Worm (Caenorhabditis elegans) whole organism, L3 larva: ENCODE data around the gene F19C6.2.
A peak's percentile ranks its signal among the peaks of the same experiment; 100 is the strongest.

Experiments
- R02D3.7 ChIP-seq: fragments of 150-350 bp; optimal IDR thresholded peaks from 2 replicates; lab custom pipeline; 2014; ENCODE audit warnings: missing biosample characterization, missing genetic modification characterization
- ZK546.5 ChIP-seq: sonication (generic microtip); optimal IDR thresholded peaks from 2 replicates; lab custom pipeline; 2017; ENCODE audit warnings: missing biosample characterization, missing genetic modification characterization
- ama-1 ChIP-seq: fragments of 150-350 bp; optimal IDR thresholded peaks from 2 replicates; lab custom pipeline; 2018
- ceh-28 ChIP-seq: fragments of 150-350 bp; optimal IDR thresholded peaks from 2 replicates; lab custom pipeline; 2014; ENCODE audit warnings: missing biosample characterization, missing genetic modification reagents, missing genetic modification characterization
- ceh-82 ChIP-seq: fragments of 150-350 bp; optimal IDR thresholded peaks from 2 replicates; lab custom pipeline; 2014; ENCODE audit warnings: missing biosample characterization, missing genetic modification characterization
- ceh-9 ChIP-seq: sonication (generic microtip); optimal IDR thresholded peaks from 2 replicates; lab custom pipeline; 2018; ENCODE audit warnings: missing biosample characterization, missing genetic modification characterization
- daf-12 ChIP-seq: fragments of 150-350 bp; optimal IDR thresholded peaks from 2 replicates; lab custom pipeline; 2014; ENCODE audit warnings: missing biosample characterization, missing genetic modification reagents, missing genetic modification characterization
- egl-27 ChIP-seq: sonication (generic microtip); optimal IDR thresholded peaks from 4 replicates; lab custom pipeline; 2017; ENCODE audit warnings: missing biosample characterization, missing genetic modification reagents, missing genetic modification characterization
- egl-5 ChIP-seq: fragments of 150-350 bp; optimal IDR thresholded peaks from 2 replicates; lab custom pipeline; 2017; ENCODE audit warnings: missing biosample characterization, missing genetic modification reagents, missing genetic modification characterization, inconsistent platforms
- elt-1 ChIP-seq: fragments of 150-350 bp; optimal IDR thresholded peaks from 2 replicates; lab custom pipeline; 2014; ENCODE audit warnings: missing biosample characterization, missing genetic modification characterization
- elt-2 ChIP-seq: sonication (generic microtip); optimal IDR thresholded peaks from 2 replicates; lab custom pipeline; 2016; ENCODE audit warnings: missing genetic modification reagents, mild to moderate bottlenecking, missing genetic modification characterization, missing compliant biosample characterization
- elt-3 ChIP-seq, 3 experiments: fragments of 150-350 bp in 1 of 3; sonication (generic microtip) in 2 of 3; optimal IDR thresholded peaks; 2 replicates in 2 of 3; 4 replicates in 1 of 3; lab custom pipeline; 2014 to 2017; ENCODE audit warnings: missing biosample characterization in 3 of 3, missing genetic modification characterization in 3 of 3
- eor-1 ChIP-seq, 2 experiments: fragments of 150-350 bp; optimal IDR thresholded peaks; 2 replicates each; lab custom pipeline; 2014 to 2018; ENCODE audit warnings: missing biosample characterization in 2 of 2, missing genetic modification characterization in 2 of 2
- fkh-10 ChIP-seq: sonication (generic microtip); optimal IDR thresholded peaks from 2 replicates; lab custom pipeline; 2017; ENCODE audit warnings: missing biosample characterization, missing genetic modification reagents, missing genetic modification characterization
- fkh-2 ChIP-seq: fragments of 150-350 bp; optimal IDR thresholded peaks from 2 replicates; lab custom pipeline; 2014; ENCODE audit warnings: missing biosample characterization, missing genetic modification reagents, missing genetic modification characterization
- fos-1 ChIP-seq: fragments of 150-350 bp; optimal IDR thresholded peaks from 2 replicates; lab custom pipeline; 2014; ENCODE audit warnings: missing biosample characterization, missing genetic modification characterization
- jun-1 ChIP-seq: fragments of 150-350 bp; optimal IDR thresholded peaks from 2 replicates; lab custom pipeline; 2014; ENCODE audit warnings: missing biosample characterization, missing genetic modification reagents, missing genetic modification characterization
- lin-15B ChIP-seq: fragments of 150-350 bp; optimal IDR thresholded peaks from 2 replicates; lab custom pipeline; 2014; ENCODE audit warnings: missing biosample characterization, missing genetic modification characterization
- lin-39 ChIP-seq: fragments of 150-350 bp; optimal IDR thresholded peaks from 2 replicates; lab custom pipeline; 2018; ENCODE audit warnings: missing biosample characterization, missing genetic modification reagents, missing genetic modification characterization
- lsy-12 ChIP-seq: sonication (generic microtip); optimal IDR thresholded peaks from 2 replicates; lab custom pipeline; 2016; ENCODE audit warnings: mild to moderate bottlenecking, missing genetic modification characterization, missing compliant biosample characterization
- mdl-1 ChIP-seq: fragments of 150-350 bp; optimal IDR thresholded peaks from 2 replicates; lab custom pipeline; 2014; ENCODE audit warnings: missing biosample characterization, missing genetic modification characterization
- mml-1 ChIP-seq: fragments of 150-350 bp; sonication (generic microtip); optimal IDR thresholded peaks from 3 replicates; lab custom pipeline; 2014; ENCODE audit warnings: missing biosample characterization, missing genetic modification characterization
- nfya-1 ChIP-seq: sonication (generic microtip); optimal IDR thresholded peaks from 2 replicates; lab custom pipeline; 2017; ENCODE audit warnings: missing genetic modification characterization, mild to moderate bottlenecking, missing compliant biosample characterization, antibody characterized with exemption, moderate library complexity; ENCODE audit not compliant: insufficient read depth
- nhr-11 ChIP-seq: fragments of 150-350 bp; optimal IDR thresholded peaks from 2 replicates; lab custom pipeline; 2014; ENCODE audit warnings: missing biosample characterization, missing genetic modification characterization
- nhr-237 ChIP-seq: fragments of 150-350 bp; optimal IDR thresholded peaks from 2 replicates; lab custom pipeline; 2014; ENCODE audit warnings: missing biosample characterization, missing genetic modification characterization
- nhr-25 ChIP-seq: sonication (generic microtip); optimal IDR thresholded peaks from 2 replicates; lab custom pipeline; 2017; ENCODE audit warnings: missing biosample characterization, missing genetic modification characterization
- nhr-28 ChIP-seq: fragments of 150-350 bp; optimal IDR thresholded peaks from 2 replicates; lab custom pipeline; 2014; ENCODE audit warnings: missing biosample characterization, missing genetic modification characterization
- nhr-43 ChIP-seq: sonication (generic microtip); optimal IDR thresholded peaks from 2 replicates; lab custom pipeline; 2016; ENCODE audit warnings: mild to moderate bottlenecking, missing genetic modification characterization, missing compliant biosample characterization; ENCODE audit not compliant: poor library complexity, severe bottlenecking
- nhr-67 ChIP-seq: fragments of 150-350 bp; optimal IDR thresholded peaks from 2 replicates; lab custom pipeline; 2014; ENCODE audit warnings: missing biosample characterization, missing genetic modification characterization
- nhr-77 ChIP-seq: fragments of 150-350 bp; optimal IDR thresholded peaks from 2 replicates; lab custom pipeline; 2014; ENCODE audit warnings: missing biosample characterization, missing genetic modification characterization
- pha-4 ChIP-seq: fragments of 150-350 bp; optimal IDR thresholded peaks from 2 replicates; lab custom pipeline; 2014; ENCODE audit warnings: missing biosample characterization, missing genetic modification reagents, missing genetic modification characterization
- pqm-1 ChIP-seq: fragments of 150-350 bp; optimal IDR thresholded peaks from 2 replicates; lab custom pipeline; 2017; ENCODE audit warnings: missing biosample characterization, missing genetic modification characterization, inconsistent platforms
- sea-2 ChIP-seq: fragments of 150-350 bp; sonication (generic microtip); optimal IDR thresholded peaks from 4 replicates; lab custom pipeline; 2014; ENCODE audit warnings: missing biosample characterization, missing genetic modification reagents, missing genetic modification characterization
- skn-1 ChIP-seq: fragments of 150-350 bp; optimal IDR thresholded peaks from 2 replicates; lab custom pipeline; 2014; ENCODE audit warnings: missing biosample characterization, missing genetic modification characterization
- snpc-4 ChIP-seq: fragments of 150-350 bp; optimal IDR thresholded peaks from 2 replicates; lab custom pipeline; 2014; ENCODE audit warnings: missing biosample characterization, missing genetic modification characterization
- tbx-2 ChIP-seq: sonication (generic microtip); optimal IDR thresholded peaks from 2 replicates; lab custom pipeline; 2016; ENCODE audit warnings: mild to moderate bottlenecking, missing genetic modification characterization, missing compliant biosample characterization
- zag-1 ChIP-seq: fragments of 150-350 bp; optimal IDR thresholded peaks from 2 replicates; lab custom pipeline; 2014; ENCODE audit warnings: missing biosample characterization, missing genetic modification characterization
- ztf-11 ChIP-seq: fragments of 150-350 bp; optimal IDR thresholded peaks from 2 replicates; lab custom pipeline; 2014; ENCODE audit warnings: missing biosample characterization, missing genetic modification characterization
- ztf-4 ChIP-seq: fragments of 150-350 bp; optimal IDR thresholded peaks from 2 replicates; lab custom pipeline; 2014; ENCODE audit warnings: missing biosample characterization, missing genetic modification characterization

Gene F19C6.2

ce11 chrX:9999599-10000201 lies 1.0 kb upstream of the F19C6.2 start (continued):
- TF ChIP-seq nhr-77 (no peak), pha-4 (tag; lab: Kevin White, UChicago) (peak; percentile 69), fos-1 (tag; lab: Kevin White, UChicago) (no peak), ama-1 (lab: Kevin White, UChicago) (no peak), egl-27 (no peak), fkh-2 (tag; lab: Kevin White, UChicago) (no peak), nhr-237 (no peak), fkh-10 (peak; percentile 71)

- no peak for TF ChIP-seq nhr-43 (tag; lab: Kevin White, UChicago)
- TF ChIP-seq mdl-1 (tag; lab: Kevin White, UChicago), result no peak
- no peak for TF ChIP-seq nhr-28
- no peak for TF ChIP-seq nhr-25
- no peak for TF ChIP-seq jun-1 (tag; lab: Kevin White, UChicago)
- no peak for TF ChIP-seq elt-3 (tag; optimal IDR thresholded peaks at IDR 0.05; lab: Kevin White, UChicago)
- TF ChIP-seq ceh-9 (tag; lab: Kevin White, UChicago), result no peak
- TF ChIP-seq nhr-77, result no peak
- TF ChIP-seq eor-1 (tag; optimal IDR thresholded peaks at IDR 0.05; lab: Kevin White, UChicago), result no peak
- no peak for TF ChIP-seq ceh-82
- no peak for TF ChIP-seq lin-39 (tag; lab: Kevin White, UChicago)
- TF ChIP-seq, all 47 proteins: peak for 0
These were observed 7.9 kb downstream of the F19C6.2 start, which contains the start of gene F19C6.3 for ce11 chrX:10008664-10009063. Gene F19C6.3 (minus strand): TSS chrX:10008764.

ce11 chrX:10009985-10010384 lies 9.2 kb downstream of the F19C6.2 start:
- TF ChIP-seq fkh-10 (peak; percentile 29), nhr-28 (no peak), snpc-4 (no peak), ZK546.5 (tag; lab: Kevin White, UChicago) (no peak)

ce11 chrX:10017975-10018654 lies 17.4 kb downstream of the F19C6.2 start, which contains the start of gene F19C6.4:
Gene F19C6.4 (minus strand): TSS chrX:10018025.
- TF ChIP-seq nhr-25 (peak; percentile 25), lin-15B (tag; lab: Kevin White, UChicago) (no peak), fos-1 (tag; lab: Kevin White, UChicago) (no peak), pqm-1 (peak; percentile 22), nhr-43 (tag; lab: Kevin White, UChicago) (peak; percentile 31), elt-2 (tag; lab: Kevin White, UChicago) (peak; percentile 12), daf-12 (no peak), lsy-12 (tag; lab: Kevin White, UChicago) (peak; percentile 49), jun-1 (tag; lab: Kevin White, UChicago) (no peak)

ce11 chrX:10022016-10022415 lies 21.3 kb downstream of the F19C6.2 start, which contains the start of gene F42G10.1:
Gene F42G10.1 (minus strand): TSS chrX:10022166.
- TF ChIP-seq lin-39 (tag; lab: Kevin White, UChicago) (peak; percentile 69), ZK546.5 (tag; lab: Kevin White, UChicago) (no peak), egl-5 (tag; lab: Kevin White, UChicago) (peak; percentile 89), nfya-1 (tag; lab: Kevin White, UChicago) (peak; percentile 6)

- TF ChIP-seq ztf-11, result no peak
- TF ChIP-seq R02D3.7 (tag; lab: Kevin White, UChicago), result no peak
- TF ChIP-seq ceh-28, result peak; percentile 67
- no peak for TF ChIP-seq nhr-11 (tag; lab: Kevin White, UChicago)
- no peak for TF ChIP-seq nhr-67 (tag; lab: Kevin White, UChicago)
- TF ChIP-seq ceh-82, result no peak
- no peak for TF ChIP-seq ztf-4
- TF ChIP-seq nhr-237, result no peak
- no peak for TF ChIP-seq tbx-2 (tag; lab: Kevin White, UChicago)
- no peak for TF ChIP-seq skn-1 (tag; lab: Kevin White, UChicago)
- TF ChIP-seq mml-1 (tag; lab: Kevin White, UChicago), result no peak
- peak; percentile 60 for TF ChIP-seq nfya-1 (tag; lab: Kevin White, UChicago)
- TF ChIP-seq lin-15B (tag; lab: Kevin White, UChicago), result no peak
- no peak for TF ChIP-seq fos-1 (tag; lab: Kevin White, UChicago)
- TF ChIP-seq ZK546.5 (tag; lab: Kevin White, UChicago), result no peak
- TF ChIP-seq fkh-2 (tag; lab: Kevin White, UChicago), result no peak
- peak; percentile 30 for TF ChIP-seq nhr-25
- no peak for TF ChIP-seq eor-1 (tag; optimal IDR thresholded peaks at IDR 0.05; lab: Kevin White, UChicago)
- TF ChIP-seq sea-2 (GFP tag; lab: Kevin White, UChicago), result no peak
- no peak for TF ChIP-seq fkh-10
- peak; percentile 22 for TF ChIP-seq elt-1
- TF ChIP-seq egl-5 (tag; lab: Kevin White, UChicago), result peak; percentile 45
- peak; percentile 48 for TF ChIP-seq snpc-4
- peak; percentile 49 for TF ChIP-seq lin-39 (tag; lab: Kevin White, UChicago)
- peak; percentile 79 for TF ChIP-seq pha-4 (tag; lab: Kevin White, UChicago)
- no peak for TF ChIP-seq zag-1
- TF ChIP-seq elt-2 (tag; lab: Kevin White, UChicago), result peak; percentile 4
- TF ChIP-seq nhr-77, result no peak
These were observed 25.6 kb downstream of the F19C6.2 start for ce11 chrX:10026347-10026746.
